Fruit fly (Drosophila melanogaster) whole organism, embryonic: ENCODE measurements around the gene CG6168.
A peak's percentile ranks its signal among the peaks of the same experiment; 100 is the strongest.

ENCODE experiments used
- B-H1 ChIP-seq: fragments of 200-800 bp; sonication (Bioruptor generic); IDR thresholded peaks from 3 replicates; pipeline ENCODE4 v1.3.6; 2022; ENCODE audit warnings: missing biosample characterization, missing genetic modification characterization
- CG11504 ChIP-seq: fragments of 200-800 bp; sonication (Bioruptor generic); optimal IDR thresholded peaks from 3 replicates; lab custom pipeline; 2019; ENCODE audit warnings: missing biosample characterization, mild to moderate bottlenecking, missing genetic modification characterization, moderate library complexity
- CG13123 ChIP-seq: fragments of 200-800 bp; sonication (Bioruptor generic); optimal IDR thresholded peaks from 2 replicates; lab custom pipeline; 2016; ENCODE audit warnings: missing biosample characterization, missing genetic modification characterization
- CG13424 ChIP-seq: fragments of 200-800 bp; sonication (Bioruptor generic); optimal IDR thresholded peaks from 2 replicates; lab custom pipeline; 2019; ENCODE audit warnings: missing biosample characterization, mild to moderate bottlenecking, missing genetic modification characterization, moderate library complexity
- CG14014 ChIP-seq: fragments of 200-800 bp; sonication (Bioruptor generic); IDR thresholded peaks from 2 replicates; pipeline ENCODE4 v1.3.6; 2022; ENCODE audit warnings: missing biosample characterization, missing genetic modification characterization
- CG15073 ChIP-seq: fragments of 200-800 bp; sonication (Bioruptor generic); optimal IDR thresholded peaks from 2 replicates; lab custom pipeline; 2016; ENCODE audit warnings: missing biosample characterization, missing genetic modification characterization
- CG30431 ChIP-seq: fragments of 200-800 bp; sonication (Bioruptor generic); optimal IDR thresholded peaks from 2 replicates; lab custom pipeline; 2017; ENCODE audit warnings: missing biosample characterization, missing genetic modification characterization
- CG4730 ChIP-seq: fragments of 200-800 bp; sonication (Bioruptor generic); IDR thresholded peaks from 2 replicates; pipeline ENCODE4 v1.3.6; 2022; ENCODE audit warnings: missing biosample characterization, missing genetic modification characterization
- CG6254 ChIP-seq: fragments of 200-800 bp; sonication (Bioruptor generic); optimal IDR thresholded peaks from 3 replicates; lab custom pipeline; 2017; ENCODE audit warnings: mild to moderate bottlenecking, missing biosample characterization, missing genetic modification reagents, missing genetic modification characterization
- CG6272 ChIP-seq: fragments of 200-800 bp; sonication (Bioruptor generic); IDR thresholded peaks from 2 replicates; pipeline ENCODE4 v1.3.6; 2022; ENCODE audit warnings: missing biosample characterization, missing genetic modification characterization
- CG6689 ChIP-seq: fragments of 200-800 bp; sonication (Bioruptor generic); IDR thresholded peaks from 2 replicates; pipeline ENCODE4 v1.3.6; 2022; ENCODE audit warnings: missing biosample characterization, missing genetic modification characterization
- CG7357 ChIP-seq: fragments of 200-800 bp; sonication (Bioruptor generic); IDR thresholded peaks from 3 replicates; pipeline ENCODE4 v1.3.6; 2022; ENCODE audit warnings: missing biosample characterization, missing genetic modification characterization
- CG8359 ChIP-seq: fragments of 200-800 bp; sonication (Bioruptor generic); optimal IDR thresholded peaks from 2 replicates; lab custom pipeline; 2017; ENCODE audit warnings: missing biosample characterization, mild to moderate bottlenecking, missing genetic modification characterization, borderline replicate concordance
- CTCF ChIP-seq: fragments of 200-800 bp; sonication (Bioruptor generic); optimal IDR thresholded peaks from 2 replicates; lab custom pipeline; 2017; ENCODE audit warnings: missing biosample characterization, mild to moderate bottlenecking, missing genetic modification characterization, moderate library complexity
- Dbx ChIP-seq: fragments of 200-800 bp; sonication (Bioruptor generic); IDR thresholded peaks from 3 replicates; pipeline ENCODE4 v1.3.6; 2022; ENCODE audit warnings: missing biosample characterization, missing genetic modification characterization
- Ets65A ChIP-seq: fragments of 200-800 bp; sonication (Bioruptor generic); peaks from one replicate; lab custom pipeline; 2016; ENCODE audit warnings: missing biosample characterization, missing genetic modification characterization
- Gug ChIP-seq: fragments of 200-800 bp; sonication (Bioruptor generic); IDR thresholded peaks from 4 replicates; pipeline ENCODE4 v1.3.6; 2022; ENCODE audit warnings: missing biosample characterization, missing genetic modification characterization
- Med ChIP-seq: fragments of 200-800 bp; sonication (Bioruptor generic); peaks from one replicate; lab custom pipeline; 2016; ENCODE audit warnings: missing biosample characterization, missing genetic modification characterization, mild to moderate bottlenecking, inconsistent platforms, moderate library complexity
- Ptx1 ChIP-seq: fragments of 200-800 bp; sonication (Bioruptor generic); IDR thresholded peaks from 2 replicates; pipeline ENCODE4 v1.3.6; 2022; ENCODE audit warnings: missing biosample characterization, missing genetic modification characterization
- Sry-β ChIP-seq: fragments of 200-800 bp; sonication (Bioruptor generic); optimal IDR thresholded peaks from 2 replicates; lab custom pipeline; 2018; ENCODE audit warnings: missing biosample characterization, mild to moderate bottlenecking, missing genetic modification characterization, moderate library complexity
- ara ChIP-seq: fragments of 200-800 bp; sonication (Bioruptor generic); IDR thresholded peaks from 2 replicates; pipeline ENCODE4 v1.3.6; 2022; ENCODE audit warnings: missing biosample characterization, missing genetic modification characterization
- ase ChIP-seq: fragments of 200-800 bp; sonication (Bioruptor generic); IDR thresholded peaks from 3 replicates; pipeline ENCODE4 v1.3.6; 2022; ENCODE audit warnings: missing biosample characterization, missing genetic modification characterization
- bcd ChIP-seq: fragments of 200-800 bp; sonication (Bioruptor generic); optimal IDR thresholded peaks from 2 replicates; lab custom pipeline; 2017; ENCODE audit warnings: missing biosample characterization, mild to moderate bottlenecking, missing genetic modification characterization
- bsh ChIP-seq, 2 experiments: fragments of 200-800 bp; sonication (Bioruptor generic); optimal IDR thresholded peaks; 2 replicates each; lab custom pipeline; 2017 to 2018; ENCODE audit warnings: mild to moderate bottlenecking in 2 of 2, missing biosample characterization in 2 of 2, missing genetic modification characterization in 2 of 2, moderate library complexity in 1 of 2
- chm ChIP-seq: fragments of 200-800 bp; sonication (Bioruptor generic); IDR thresholded peaks from 2 replicates; pipeline ENCODE4 v1.3.6; 2022; ENCODE audit warnings: missing biosample characterization, missing genetic modification characterization
- esg ChIP-seq: fragments of 200-800 bp; sonication (Bioruptor generic); conservative IDR thresholded peaks from 2 replicates; pipeline ENCODE4 v1.3.6; 2022; ENCODE audit warnings: missing biosample characterization, missing genetic modification characterization
- gem ChIP-seq: fragments of 200-800 bp; sonication (Bioruptor generic); optimal IDR thresholded peaks from 2 replicates; lab custom pipeline; 2019; ENCODE audit warnings: missing biosample characterization, mild to moderate bottlenecking, missing genetic modification characterization, moderate library complexity
- gro ChIP-seq: fragments of 200-800 bp; sonication (Bioruptor generic); optimal IDR thresholded peaks from 2 replicates; lab custom pipeline; 2016; ENCODE audit warnings: missing biosample characterization, missing genetic modification characterization
- gt ChIP-seq: fragments of 200-800 bp; sonication (Bioruptor generic); IDR thresholded peaks from 2 replicates; pipeline ENCODE4 v1.3.6; 2022; ENCODE audit warnings: missing biosample characterization, missing genetic modification characterization
- hkb ChIP-seq, 2 experiments: fragments of 200-800 bp in 1 of 2; fragments of >200 bp in 1 of 2; sonication (Bioruptor generic) in 1 of 2; IDR thresholded peaks in 1 of 2; optimal IDR thresholded peaks in 1 of 2; 2 replicates each; pipeline versions ENCODE4 v1.3.6 to Lab custom; 2017 to 2022; ENCODE audit warnings: missing biosample characterization in 1 of 2, missing genetic modification characterization in 1 of 2
- lab ChIP-seq: fragments of 200-800 bp; sonication (Bioruptor generic); optimal IDR thresholded peaks from 3 replicates; lab custom pipeline; 2017; ENCODE audit warnings: missing biosample characterization, missing genetic modification characterization, mild to moderate bottlenecking, moderate library complexity, missing genetic modification reagents
- nmo ChIP-seq: fragments of 200-800 bp; sonication (Bioruptor generic); optimal IDR thresholded peaks from 2 replicates; lab custom pipeline; 2018; ENCODE audit warnings: missing biosample characterization, mild to moderate bottlenecking, missing genetic modification characterization, moderate library complexity
- pan ChIP-seq, 4 experiments: fragments of >200 bp in 3 of 4; fragments of 200-800 bp in 1 of 4; sonication (Bioruptor generic) in 1 of 4; optimal IDR thresholded peaks in 3 of 4; IDR thresholded peaks in 1 of 4; 2 replicates each; pipeline versions ENCODE4 v1.3.6 to Lab custom; 2017 to 2022; ENCODE audit warnings: missing biosample characterization in 2 of 4, missing genetic modification characterization in 2 of 4, mixed read lengths in 1 of 4
- prd ChIP-seq, 3 experiments: fragments of >200 bp in 2 of 3; fragments of 200-800 bp in 1 of 3; sonication (Bioruptor generic) in 1 of 3; optimal IDR thresholded peaks in 2 of 3; IDR thresholded peaks in 1 of 3; 2 replicates in 2 of 3; 3 replicates in 1 of 3; pipeline versions ENCODE4 v1.3.6 to Lab custom; 2017 to 2022; ENCODE audit warnings: missing biosample characterization in 1 of 3, missing genetic modification characterization in 1 of 3
- sens ChIP-seq: fragments of 200-800 bp; sonication (Bioruptor generic); peaks from one replicate; lab custom pipeline; 2016; ENCODE audit warnings: missing biosample characterization, missing genetic modification characterization
- sisA ChIP-seq: fragments of 200-800 bp; sonication (Bioruptor generic); IDR thresholded peaks from 2 replicates; pipeline ENCODE4 v1.3.6; 2022; ENCODE audit warnings: missing biosample characterization, missing genetic modification characterization
- slbo ChIP-seq: fragments of 200-800 bp; sonication (Bioruptor generic); IDR thresholded peaks from 2 replicates; pipeline ENCODE4 v1.3.6; 2022; ENCODE audit warnings: missing biosample characterization, missing genetic modification characterization
- sug ChIP-seq: fragments of 200-800 bp; optimal IDR thresholded peaks from 2 replicates; lab custom pipeline; 2019; ENCODE audit warnings: missing biosample characterization, mild to moderate bottlenecking, missing genetic modification characterization, moderate library complexity
- tgo ChIP-seq: fragments of 200-800 bp; sonication (Bioruptor generic); IDR thresholded peaks from 3 replicates; pipeline ENCODE4 v1.3.6; 2022; ENCODE audit warnings: missing biosample characterization, missing genetic modification characterization
- vvl ChIP-seq: fragments of 200-800 bp; sonication (Bioruptor generic); IDR thresholded peaks from 2 replicates; pipeline ENCODE4 v1.3.6; 2022; ENCODE audit warnings: missing biosample characterization, missing genetic modification characterization
- zfh1 ChIP-seq: fragments of 200-800 bp; sonication (Bioruptor generic); IDR thresholded peaks from 3 replicates; pipeline ENCODE4 v1.3.6; 2022; ENCODE audit warnings: missing biosample characterization, missing genetic modification characterization

The CG6168 gene

DNA sequence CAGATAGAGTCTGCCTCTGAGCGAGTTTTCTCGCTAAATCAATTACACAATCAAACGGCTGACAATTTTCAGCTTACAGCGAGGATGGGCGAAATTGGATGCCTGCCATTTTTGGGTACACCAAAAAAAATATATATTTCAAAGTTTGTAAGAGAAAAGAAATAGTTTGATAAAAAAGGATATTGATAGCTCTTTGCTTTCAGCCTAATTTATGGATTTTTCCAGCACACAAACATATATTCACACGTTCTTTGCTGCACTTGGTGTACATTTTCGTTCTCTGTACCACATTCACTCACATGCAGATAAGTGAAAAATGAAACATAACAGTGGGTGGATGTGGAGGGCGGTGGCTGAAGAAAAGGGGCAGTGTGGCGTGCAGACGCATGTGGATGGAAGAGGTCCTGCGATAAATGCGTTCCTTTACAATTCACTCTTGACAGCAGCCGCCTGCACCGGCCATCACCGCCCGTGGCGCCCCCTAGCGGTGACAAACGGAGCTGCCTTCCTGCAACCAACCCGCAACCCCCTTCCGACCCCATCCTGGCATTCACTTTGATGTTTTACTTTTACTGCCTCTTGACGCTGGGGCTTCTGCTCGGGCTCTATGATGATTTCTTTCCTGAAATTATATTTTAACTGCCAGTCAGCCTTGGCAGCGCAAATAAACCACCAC lies 6.5 kb downstream of the CG6168 start (continued):
- TF ChIP-seq CG30431 (GFP tag; lab: Kevin White, UChicago) (peak; percentile 6), pan (optimal IDR thresholded peaks at IDR 0.05; lab: Kevin White, UChicago) (no peak), pan (GFP tag; optimal IDR thresholded peaks at IDR 0.05 in 1 of 2, IDR thresholded peaks at IDR 0.05 in 1 of 2) (peak in 1 of 2 experiments; percentile 19), Dbx (0 out of 3 replicates have a peak, but pooled peaks have one; percentile 35), gt (no peak), sug (tag; lab: Kevin White, UChicago) (no peak), Ets65A (GFP tag; lab: Kevin White, UChicago) (peak; percentile 51), hkb (optimal IDR thresholded peaks at IDR 0.05; lab: Kevin White, UChicago) (no peak), hkb (GFP tag; IDR thresholded peaks at IDR 0.05; lab: Robert Waterston, UW) (0 out of 2 replicates have a peak, but pooled peaks have one; percentile 46), CG8359 (GFP tag; lab: Kevin White, UChicago) (no peak), sens (peak; percentile 77), Gug (0 out of 4 replicates have a peak, but pooled peaks have one; percentile 8), CG13424 (tag; lab: Kevin White, UChicago) (no peak), sisA (GFP tag; lab: Robert Waterston, UW) (peak; percentile 30; the same call in 1 of the 2 replicates), Med (GFP tag; lab: Kevin White, UChicago) (peak; percentile 26), esg (peak; percentile 13; the same call in 1 of the 2 replicates), CG4730 (GFP tag; lab: Robert Waterston, UW) (peak; percentile 12; the same call in 1 of the 2 replicates), bsh (GFP tag; optimal IDR thresholded peaks at IDR 0.05; lab: Kevin White, UChicago) (peak in 1 of 2 experiments; percentile 24), slbo (GFP tag; lab: Robert Waterston, UW) (0 out of 2 replicates have a peak, but pooled peaks have one; percentile 17), vvl (GFP tag; lab: Robert Waterston, UW) (peak; percentile 49), tgo (GFP tag; lab: Robert Waterston, UW) (peak; percentile 23; the same call in 1 of the 3 replicates), Ptx1 (GFP tag; lab: Robert Waterston, UW) (peak; percentile 36; the same call in 1 of the 2 replicates), CG14014 (GFP tag; lab: Robert Waterston, UW) (0 out of 2 replicates have a peak, but pooled peaks have one; percentile 6), gro (GFP tag; lab: Kevin White, UChicago) (no peak), zfh1 (GFP tag; lab: Robert Waterston, UW) (peak; percentile 55; the same call in 1 of the 3 replicates), CTCF (peak; percentile 79), gem (tag; lab: Kevin White, UChicago) (peak; percentile 20), B-H1 (no peak), CG6254 (GFP tag; lab: Kevin White, UChicago) (no peak), prd (optimal IDR thresholded peaks at IDR 0.05; lab: Kevin White, UChicago) (no peak), prd (GFP tag; IDR thresholded peaks at IDR 0.05; lab: Robert Waterston, UW) (peak; percentile 34; the same call in 1 of the 3 replicates), CG11504 (tag; lab: Kevin White, UChicago) (peak; percentile 7), lab (GFP tag; lab: Kevin White, UChicago) (peak; percentile 8), nmo (GFP tag; lab: Kevin White, UChicago) (peak; percentile 8), CG13123 (GFP tag; lab: Kevin White, UChicago) (no peak), bcd (peak; percentile 9), Sry-β (GFP tag; lab: Kevin White, UChicago) (no peak), CG6689 (GFP tag; lab: Robert Waterston, UW) (peak; percentile 29; the same call in 1 of the 2 replicates), ara (0 out of 2 replicates have a peak, but pooled peaks have one; percentile 5)

DNA sequence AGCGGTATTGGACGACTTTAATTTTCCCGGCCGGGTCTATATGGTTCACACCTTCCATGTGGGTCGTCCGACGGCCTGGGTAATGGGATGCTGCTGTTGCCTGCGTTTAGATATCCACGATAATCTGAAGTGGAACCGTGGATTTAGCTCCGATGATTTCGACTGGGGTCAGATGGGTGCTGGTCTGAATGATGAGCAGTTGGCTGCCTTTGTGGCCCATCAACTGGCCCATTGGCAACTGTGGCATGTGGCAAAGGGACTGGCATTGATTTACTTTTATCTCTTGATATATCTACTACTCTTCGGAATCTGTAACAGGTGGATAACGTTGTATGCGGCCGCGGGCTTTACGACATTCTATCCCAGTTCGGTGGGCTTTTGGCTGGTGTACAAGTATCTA lies 8.8 kb downstream of the CG6168 start:
- TF ChIP-seq CG15073 (no peak), chm (0 out of 2 replicates have a peak, but pooled peaks have one; percentile 50), CG7357 (GFP tag; lab: Robert Waterston, UW) (no peak), CG6272 (GFP tag; lab: Robert Waterston, UW) (no peak), ase (GFP tag; lab: Robert Waterston, UW) (0 out of 3 replicates have a peak, but pooled peaks have one; percentile 26), Med (GFP tag; lab: Kevin White, UChicago) (peak; percentile 75)
